1 fruit fly cellular context compared by ENCODE assay signal in the genomic region with DNA sequence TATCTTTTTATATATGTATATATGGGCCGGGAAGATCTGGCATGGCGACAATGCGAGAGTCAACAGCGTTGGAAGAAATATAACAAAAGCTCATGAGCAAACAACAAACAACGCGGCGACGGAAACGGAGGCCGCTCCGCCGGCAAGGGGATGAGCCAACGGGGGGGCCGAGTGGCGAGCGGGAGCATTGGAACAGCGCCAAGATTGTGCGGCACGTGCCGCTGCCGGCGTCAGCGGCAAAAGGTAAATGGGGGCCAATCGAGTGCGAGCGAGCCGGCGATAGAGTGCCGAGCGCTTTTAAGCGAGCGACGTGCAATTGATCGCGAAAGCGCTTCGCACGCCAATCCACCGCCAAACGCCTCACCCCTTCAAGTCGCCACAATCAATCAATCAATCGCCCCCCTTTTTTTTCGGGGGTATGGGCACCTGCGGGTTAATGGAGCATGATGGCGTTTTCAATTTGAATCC.
TF ChIP-seq lines count a peak whose summit lies in the region.

No protein-coding gene starts in this region.

TF ChIP-seq in whole organism, embryonic, 481 proteins besides CTCF, POLR2A, EP300 and RAD21 (continued from another document and continues in another):
- TF ChIP-seq vnd (GFP tag; IDR thresholded peaks at IDR 0.05; lab: Robert Waterston, UW; ENCODE audit: partially characterized antibody), result 0 out of 3 replicates have a peak, but pooled peaks have one; percentile 20
- TF ChIP-seq Dp (GFP tag; optimal IDR thresholded peaks at IDR 0.05; lab: Kevin White, UChicago), result no peak
- TF ChIP-seq cas (GFP tag; IDR thresholded peaks at IDR 0.05; lab: Robert Waterston, UW), result no peak
- no peak for TF ChIP-seq sima (GFP tag; optimal IDR thresholded peaks at IDR 0.05; lab: Kevin White, UChicago)
- peak; percentile 69 for TF ChIP-seq Meics (GFP tag; optimal IDR thresholded peaks at IDR 0.05; lab: Kevin White, UChicago)
- peak; percentile 16 for TF ChIP-seq ab (GFP tag; optimal IDR thresholded peaks at IDR 0.05; lab: Kevin White, UChicago)
- no peak for TF ChIP-seq inv (GFP tag; IDR thresholded peaks at IDR 0.05; lab: Robert Waterston, UW; ENCODE audit: partially characterized antibody)
- peak; percentile 68 for TF ChIP-seq lbe (GFP tag; optimal IDR thresholded peaks at IDR 0.05; lab: Kevin White, UChicago)
- peak; percentile 97 for TF ChIP-seq CG10543 (GFP tag; optimal IDR thresholded peaks at IDR 0.05; lab: Kevin White, UChicago)
- TF ChIP-seq CG32767 (GFP tag; IDR thresholded peaks at IDR 0.05; lab: Robert Waterston, UW), result peak; percentile 8; the same call in 1 of the 2 replicates
- peak; percentile 63 for TF ChIP-seq CG8089 (GFP tag; optimal IDR thresholded peaks at IDR 0.05; lab: Kevin White, UChicago)
- peak; percentile 45 for TF ChIP-seq Hand (GFP tag; optimal IDR thresholded peaks at IDR 0.05; lab: Kevin White, UChicago)
- no peak for TF ChIP-seq NK7.1 (GFP tag; optimal IDR thresholded peaks at IDR 0.05; lab: Kevin White, UChicago)
- no peak for TF ChIP-seq Gsc (GFP tag; IDR thresholded peaks at IDR 0.05; lab: Robert Waterston, UW)
- no peak for TF ChIP-seq CG32772 (GFP tag; IDR thresholded peaks at IDR 0.05; lab: Robert Waterston, UW)
- no peak for TF ChIP-seq CkIIα-i1 (GFP tag; IDR thresholded peaks at IDR 0.05; lab: Robert Waterston, UW)
- 0 out of 3 replicates have a peak, but pooled peaks have one; percentile 15 for TF ChIP-seq zen2 (GFP tag; IDR thresholded peaks at IDR 0.05; lab: Robert Waterston, UW; ENCODE audit: partially characterized antibody)
- TF ChIP-seq Sox102F (GFP tag; optimal IDR thresholded peaks at IDR 0.05; lab: Kevin White, UChicago), result peak; percentile 55
- peak; percentile 13; the same call in 1 of the 2 replicates for TF ChIP-seq al (GFP tag; IDR thresholded peaks at IDR 0.05; lab: Robert Waterston, UW)
- no peak for TF ChIP-seq CG10565 (GFP tag; optimal IDR thresholded peaks at IDR 0.05; lab: Kevin White, UChicago)
- TF ChIP-seq chm (GFP tag; IDR thresholded peaks at IDR 0.05; lab: Robert Waterston, UW), result peak; percentile 57
- peak; percentile 78 for TF ChIP-seq CG4328 (GFP tag; optimal IDR thresholded peaks at IDR 0.05; lab: Kevin White, UChicago)
- TF ChIP-seq Poxn (GFP tag; IDR thresholded peaks at IDR 0.05; lab: Robert Waterston, UW), result no peak
- TF ChIP-seq gem (tag; optimal IDR thresholded peaks at IDR 0.05; lab: Kevin White, UChicago), result peak; percentile 69
- TF ChIP-seq gro (GFP tag; optimal IDR thresholded peaks at IDR 0.05; lab: Kevin White, UChicago), result peak; percentile 77
- peak; percentile 8 for TF ChIP-seq pros (GFP tag; optimal IDR thresholded peaks at IDR 0.05; lab: Kevin White, UChicago)
- no peak for TF ChIP-seq HLH4C (GFP tag; IDR thresholded peaks at IDR 0.05; lab: Robert Waterston, UW; ENCODE audit: partially characterized antibody)
- TF ChIP-seq CG7745 (tag; optimal IDR thresholded peaks at IDR 0.05; lab: Kevin White, UChicago), result peak; percentile 15
- TF ChIP-seq Doc2 (GFP tag; IDR thresholded peaks at IDR 0.05; lab: Robert Waterston, UW), result no peak
- no peak for TF ChIP-seq luna (GFP tag; optimal IDR thresholded peaks at IDR 0.05; lab: Kevin White, UChicago)
- TF ChIP-seq ind (GFP tag; optimal IDR thresholded peaks at IDR 0.05; lab: Kevin White, UChicago), result no peak
- no peak for TF ChIP-seq hkb (optimal IDR thresholded peaks at IDR 0.05; lab: Kevin White, UChicago)
- TF ChIP-seq hkb (GFP tag; IDR thresholded peaks at IDR 0.05; lab: Robert Waterston, UW), result peak; percentile 64
- peak; percentile 54 for TF ChIP-seq psq (GFP tag; optimal IDR thresholded peaks at IDR 0.05; lab: Kevin White, UChicago)
- TF ChIP-seq CG17802 (tag; optimal IDR thresholded peaks at IDR 0.05; lab: Kevin White, UChicago), result peak; percentile 20
- TF ChIP-seq esg (GFP tag; conservative IDR thresholded peaks at IDR 0.05; lab: Robert Waterston, UW), result no peak
- peak; percentile 33 for TF ChIP-seq CG13775 (GFP tag; optimal IDR thresholded peaks at IDR 0.05; lab: Kevin White, UChicago)
- no peak for TF ChIP-seq CG11560 (tag; IDR thresholded peaks at IDR 0.05; lab: Robert Waterston, UW)
- TF ChIP-seq jigr1 (GFP tag; IDR thresholded peaks at IDR 0.05; lab: Robert Waterston, UW), result no peak
- peak; percentile 29; the same call in 1 of the 2 replicates for TF ChIP-seq CG14441 (GFP tag; IDR thresholded peaks at IDR 0.05; lab: Robert Waterston, UW)
- TF ChIP-seq fd3F (GFP tag; optimal IDR thresholded peaks at IDR 0.05; lab: Kevin White, UChicago), result peak; percentile 48
- peak; percentile 43 for TF ChIP-seq CG9609 (GFP tag; optimal IDR thresholded peaks at IDR 0.05; lab: Kevin White, UChicago)
- no peak for TF ChIP-seq mld (GFP tag; IDR thresholded peaks at IDR 0.05; lab: Robert Waterston, UW; ENCODE audit: partially characterized antibody)
- TF ChIP-seq CG2199 (GFP tag; IDR thresholded peaks at IDR 0.05; lab: Robert Waterston, UW), result no peak
- no peak for TF ChIP-seq hth (optimal IDR thresholded peaks at IDR 0.05; lab: Kevin White, UChicago)
- TF ChIP-seq CG17612 (GFP tag; IDR thresholded peaks at IDR 0.05; lab: Robert Waterston, UW), result no peak
- TF ChIP-seq CG2712 (tag; optimal IDR thresholded peaks at IDR 0.05; lab: Kevin White, UChicago), result peak; percentile 50
- no peak for TF ChIP-seq Bdp1 (GFP tag; optimal IDR thresholded peaks at IDR 0.05; lab: Kevin White, UChicago)
- TF ChIP-seq sisA (GFP tag; IDR thresholded peaks at IDR 0.05; lab: Robert Waterston, UW), result no peak
- TF ChIP-seq shn (GFP tag; optimal IDR thresholded peaks at IDR 0.05; lab: Kevin White, UChicago), result no peak
- no peak for TF ChIP-seq C15 (GFP tag; IDR thresholded peaks at IDR 0.05; lab: Robert Waterston, UW)
- peak; percentile 62 for TF ChIP-seq dmrt99B (tag; optimal IDR thresholded peaks at IDR 0.05; lab: Kevin White, UChicago)
- TF ChIP-seq Aef1 (GFP tag; IDR thresholded peaks at IDR 0.05; lab: Robert Waterston, UW), result no peak
- no peak for TF ChIP-seq pnt (GFP tag; optimal IDR thresholded peaks at IDR 0.05; lab: Kevin White, UChicago)
- peak; percentile 84 for TF ChIP-seq Hmr (GFP tag; optimal IDR thresholded peaks at IDR 0.05; lab: Kevin White, UChicago)
- peak; percentile 79 for TF ChIP-seq CG5953 (GFP tag; IDR thresholded peaks at IDR 0.05; lab: Robert Waterston, UW)
- TF ChIP-seq emc (GFP tag; optimal IDR thresholded peaks at IDR 0.05; lab: Kevin White, UChicago), result no peak
- peak; percentile 69 for TF ChIP-seq CG12071 (GFP tag; optimal IDR thresholded peaks at IDR 0.05; lab: Kevin White, UChicago)
- no peak for TF ChIP-seq CG1792 (GFP tag; optimal IDR thresholded peaks at IDR 0.05; lab: Kevin White, UChicago)
- no peak for TF ChIP-seq CG4282 (GFP tag; optimal IDR thresholded peaks at IDR 0.05; lab: Kevin White, UChicago)
- no peak for TF ChIP-seq ato (GFP tag; IDR thresholded peaks at IDR 0.05; lab: Robert Waterston, UW; ENCODE audit: partially characterized antibody)
- no peak for TF ChIP-seq toy (GFP tag; IDR thresholded peaks at IDR 0.05; lab: Robert Waterston, UW)
- no peak for TF ChIP-seq Lpt (GFP tag; optimal IDR thresholded peaks at IDR 0.05; lab: Kevin White, UChicago)
- TF ChIP-seq nau (GFP tag; optimal IDR thresholded peaks at IDR 0.05; lab: Kevin White, UChicago), result peak; percentile 80
- TF ChIP-seq ERR (GFP tag; optimal IDR thresholded peaks at IDR 0.05; lab: Kevin White, UChicago), result peak; percentile 36
- no peak for TF ChIP-seq Elba2 (GFP tag; optimal IDR thresholded peaks at IDR 0.05; lab: Kevin White, UChicago)
- TF ChIP-seq D (optimal IDR thresholded peaks at IDR 0.05; lab: Kevin White, UChicago), result no peak
- TF ChIP-seq D (GFP tag; optimal IDR thresholded peaks at IDR 0.05; lab: Kevin White, UChicago), result peak; percentile 59
- TF ChIP-seq her (GFP tag; optimal IDR thresholded peaks at IDR 0.05; lab: Kevin White, UChicago), result no peak
- TF ChIP-seq chinmo (GFP tag; IDR thresholded peaks at IDR 0.05; lab: Robert Waterston, UW; ENCODE audit: partially characterized antibody), result peak; percentile 95
- peak; percentile 82 for TF ChIP-seq BtbVII (GFP tag; optimal IDR thresholded peaks at IDR 0.05; lab: Kevin White, UChicago)
- TF ChIP-seq sna (GFP tag; IDR thresholded peaks at IDR 0.05; lab: Robert Waterston, UW; ENCODE audit: partially characterized antibody), result no peak
- TF ChIP-seq tgo (GFP tag; IDR thresholded peaks at IDR 0.05; lab: Robert Waterston, UW), result peak; percentile 39; the same call in 2 of the 3 replicates
- TF ChIP-seq Sin3A (optimal IDR thresholded peaks at IDR 0.05; lab: Kevin White, UChicago), result no peak
- 0 out of 2 replicates have a peak, but pooled peaks have one; percentile 12 for TF ChIP-seq CG11247 (GFP tag; IDR thresholded peaks at IDR 0.05; lab: Robert Waterston, UW)
- TF ChIP-seq CG17361 (GFP tag; IDR thresholded peaks at IDR 0.05; lab: Robert Waterston, UW), result peak; percentile 28; the same call in 1 of the 3 replicates
- no peak for TF ChIP-seq CG14860 (GFP tag; IDR thresholded peaks at IDR 0.05; lab: Robert Waterston, UW; ENCODE audit: partially characterized antibody)
- TF ChIP-seq MBD-R2 (GFP tag; IDR thresholded peaks at IDR 0.05; lab: Robert Waterston, UW), result peak; percentile 43; the same call in 1 of the 2 replicates
- TF ChIP-seq CG10209 (GFP tag; optimal IDR thresholded peaks at IDR 0.05; lab: Kevin White, UChicago), result peak; percentile 75
- TF ChIP-seq Optix (GFP tag; IDR thresholded peaks at IDR 0.05; lab: Robert Waterston, UW), result peak; percentile 34; the same call in 1 of the 3 replicates
- TF ChIP-seq gfzf (GFP tag; optimal IDR thresholded peaks at IDR 0.05; lab: Kevin White, UChicago), result no peak
- peak; percentile 19 for TF ChIP-seq Bteb2 (GFP tag; optimal IDR thresholded peaks at IDR 0.05; lab: Kevin White, UChicago)
- TF ChIP-seq wek (GFP tag; optimal IDR thresholded peaks at IDR 0.05; lab: Kevin White, UChicago), result peak; percentile 61
- TF ChIP-seq Drgx (GFP tag; IDR thresholded peaks at IDR 0.05; lab: Robert Waterston, UW), result 0 out of 2 replicates have a peak, but pooled peaks have one; percentile 24
- no peak for TF ChIP-seq eve (GFP tag; optimal IDR thresholded peaks at IDR 0.05; lab: Kevin White, UChicago)
- no peak for TF ChIP-seq tx (GFP tag; optimal IDR thresholded peaks at IDR 0.05; lab: Kevin White, UChicago)
- peak; percentile 77 for TF ChIP-seq CG6683 (GFP tag; optimal IDR thresholded peaks at IDR 0.05; lab: Kevin White, UChicago)
- peak; percentile 32 for TF ChIP-seq NC2β (GFP tag; optimal IDR thresholded peaks at IDR 0.05; lab: Kevin White, UChicago)
- peak; percentile 73 for TF ChIP-seq Sox100B (GFP tag; optimal IDR thresholded peaks at IDR 0.05; lab: Kevin White, UChicago)
- TF ChIP-seq CG16779 (GFP tag; IDR thresholded peaks at IDR 0.05; lab: Robert Waterston, UW), result no peak
- peak; percentile 93 for TF ChIP-seq CG6175 (GFP tag; IDR thresholded peaks at IDR 0.05; lab: Robert Waterston, UW)
- TF ChIP-seq Jarid2 (GFP tag; optimal IDR thresholded peaks at IDR 0.05; lab: Kevin White, UChicago), result peak; percentile 71
- peak; percentile 39; the same call in 1 of the 2 replicates for TF ChIP-seq CG10366 (GFP tag; IDR thresholded peaks at IDR 0.05; lab: Robert Waterston, UW)
- TF ChIP-seq Opbp (GFP tag; IDR thresholded peaks at IDR 0.05; lab: Robert Waterston, UW; ENCODE audit: partially characterized antibody), result 0 out of 3 replicates have a peak, but pooled peaks have one; percentile 37
- peak; percentile 86 for TF ChIP-seq CG12769 (tag; optimal IDR thresholded peaks at IDR 0.05; lab: Kevin White, UChicago)
- TF ChIP-seq p53 (GFP tag; optimal IDR thresholded peaks at IDR 0.05; lab: Kevin White, UChicago), result no peak
- TF ChIP-seq CG15269 (tag; optimal IDR thresholded peaks at IDR 0.05; lab: Kevin White, UChicago), result peak; percentile 49
- peak; percentile 8 for TF ChIP-seq CHES-1-like (GFP tag; optimal IDR thresholded peaks at IDR 0.05; lab: Kevin White, UChicago)
- TF ChIP-seq cwo (GFP tag; optimal IDR thresholded peaks at IDR 0.05; lab: Kevin White, UChicago), result peak; percentile 100
- no peak for TF ChIP-seq CG4404 (GFP tag; IDR thresholded peaks at IDR 0.05; lab: Robert Waterston, UW)
- peak; percentile 90 for TF ChIP-seq CG3407 (GFP tag; optimal IDR thresholded peaks at IDR 0.05; lab: Kevin White, UChicago)
- peak; percentile 37; the same call in 1 of the 2 replicates for TF ChIP-seq E2f2 (GFP tag; IDR thresholded peaks at IDR 0.05; lab: Robert Waterston, UW)
- TF ChIP-seq CG10431 (GFP tag; optimal IDR thresholded peaks at IDR 0.05; lab: Kevin White, UChicago), result peak; percentile 82
- TF ChIP-seq CG7963 (GFP tag; IDR thresholded peaks at IDR 0.05; lab: Robert Waterston, UW; ENCODE audit: partially characterized antibody), result no peak
- no peak for TF ChIP-seq CG7271 (tag; optimal IDR thresholded peaks at IDR 0.05; lab: Kevin White, UChicago)
- peak; percentile 79 for TF ChIP-seq Asciz (GFP tag; optimal IDR thresholded peaks at IDR 0.05; lab: Kevin White, UChicago)
- TF ChIP-seq usp (GFP tag; optimal IDR thresholded peaks at IDR 0.05; lab: Kevin White, UChicago), result no peak
- no peak for TF ChIP-seq lov (optimal IDR thresholded peaks at IDR 0.05; lab: Kevin White, UChicago)
- TF ChIP-seq lov (GFP tag; IDR thresholded peaks at IDR 0.05; lab: Robert Waterston, UW), result 0 out of 3 replicates have a peak, but pooled peaks have one; percentile 25
- TF ChIP-seq gce (GFP tag; IDR thresholded peaks at IDR 0.05; lab: Robert Waterston, UW), result peak; percentile 54; the same call in 1 of the 3 replicates
- TF ChIP-seq CG1529 (GFP tag; optimal IDR thresholded peaks at IDR 0.05; lab: Kevin White, UChicago), result peak; percentile 76
- TF ChIP-seq D19A (tag; optimal IDR thresholded peaks at IDR 0.05; lab: Kevin White, UChicago), result peak; percentile 48
- TF ChIP-seq Nf-YA (GFP tag; IDR thresholded peaks at IDR 0.05; lab: Robert Waterston, UW), result 0 out of 2 replicates have a peak, but pooled peaks have one; percentile 14
- TF ChIP-seq Sry-δ (GFP tag; optimal IDR thresholded peaks at IDR 0.05; lab: Kevin White, UChicago), result peak; percentile 14
- peak; percentile 48 for TF ChIP-seq sqz (GFP tag; optimal IDR thresholded peaks at IDR 0.05; lab: Kevin White, UChicago)
- TF ChIP-seq CG16815 (GFP tag; optimal IDR thresholded peaks at IDR 0.05; lab: Kevin White, UChicago), result no peak
- no peak for TF ChIP-seq fd96Cb (tag; optimal IDR thresholded peaks at IDR 0.05; lab: Kevin White, UChicago)
- peak; percentile 48 for TF ChIP-seq YL-1 (GFP tag; optimal IDR thresholded peaks at IDR 0.05; lab: Kevin White, UChicago)
- TF ChIP-seq kni (GFP tag; optimal IDR thresholded peaks at IDR 0.05; lab: Kevin White, UChicago), result peak; percentile 71
- peak; percentile 78 for TF ChIP-seq CG9727 (GFP tag; optimal IDR thresholded peaks at IDR 0.05; lab: Kevin White, UChicago)
- TF ChIP-seq CG16863 (GFP tag; optimal IDR thresholded peaks at IDR 0.05; lab: Kevin White, UChicago), result no peak
- no peak; the same call in 1 of the 2 replicates for TF ChIP-seq E2f1 (GFP tag; IDR thresholded peaks at IDR 0.05; lab: Robert Waterston, UW)
- TF ChIP-seq CG11093 (GFP tag; IDR thresholded peaks at IDR 0.05; lab: Robert Waterston, UW), result peak; percentile 13; the same call in 1 of the 3 replicates
